Worm (Caenorhabditis elegans): ENCODE data around the gene marc-5.

Gene marc-5

ce11 chrII:12350737-12351275, 28.5 kb downstream of the marc-5 start:
- TF ChIP-seq zim-3 (tag; optimal IDR thresholded peaks at IDR 0.05): no peak
- TF ChIP-seq nhr-90 (tag; optimal IDR thresholded peaks at IDR 0.05): no peak
- no peak for TF ChIP-seq F37B4.10 (GFP tag; IDR thresholded peaks at IDR 0.05)
- no peak for TF ChIP-seq pbrm-1 (GFP tag; IDR thresholded peaks at IDR 0.05)
- no peak for TF ChIP-seq D2030.7 (GFP tag; IDR thresholded peaks at IDR 0.05)
- TF ChIP-seq F10E7.11 (tag; optimal IDR thresholded peaks at IDR 0.05): no peak
- TF ChIP-seq nfyb-1 (GFP tag; IDR thresholded peaks at IDR 0.05): no peak
- TF ChIP-seq ama-1 (optimal IDR thresholded peaks at IDR 0.05): no peak
- no peak for TF ChIP-seq ama-1 (GFP tag; optimal IDR thresholded peaks at IDR 0.05)
- TF ChIP-seq bed-2 (GFP tag; IDR thresholded peaks at IDR 0.05): no peak
- no peak for TF ChIP-seq ceh-100 (GFP tag; IDR thresholded peaks at IDR 0.05)

- TF ChIP-seq ztf-6 (GFP tag; IDR thresholded peaks at IDR 0.05) (no peak), ztf-26 (tag; optimal IDR thresholded peaks at IDR 0.05) (no peak), nfyb-1 (GFP tag; IDR thresholded peaks at IDR 0.05) (no peak), madf-8 (GFP tag; conservative IDR thresholded peaks at IDR 0.05) (no peak), cebp-1 (GFP tag; IDR thresholded peaks at IDR 0.05) (no peak), cebp-1 (tag; optimal IDR thresholded peaks at IDR 0.05) (peak; percentile 4), nhr-80 (tag; optimal IDR thresholded peaks at IDR 0.05) (peak; percentile 45), sea-2 (GFP tag; IDR thresholded peaks at IDR 0.05) (no peak), nfya-2 (GFP tag; IDR thresholded peaks at IDR 0.05) (no peak), C06A6.2 (GFP tag; conservative IDR thresholded peaks at IDR 0.05) (no peak), lsl-1 (GFP tag; optimal IDR thresholded peaks at IDR 0.05) (no peak), repo-1 (tag; optimal IDR thresholded peaks at IDR 0.05) (no peak), mel-28 (tag; optimal IDR thresholded peaks at IDR 0.05; ENCODE audit: borderline replicate concordance) (no peak), nhr-120 (GFP tag; IDR thresholded peaks at IDR 0.05) (no peak), ceh-100 (GFP tag; IDR thresholded peaks at IDR 0.05) (no peak), aptf-3 (GFP tag; IDR thresholded peaks at IDR 0.05) (no peak)
These were observed 29.5 kb downstream of the marc-5 start for ce11 chrII:12349866-12350265.

ce11 chrII:12348957-12349356, 30.4 kb downstream of the marc-5 start:
- no peak for TF ChIP-seq unc-130 (GFP tag; optimal IDR thresholded peaks at IDR 0.05)
- no peak for TF ChIP-seq madf-8 (GFP tag; conservative IDR thresholded peaks at IDR 0.05)
- TF ChIP-seq F52B5.7 (tag; optimal IDR thresholded peaks at IDR 0.05): no peak
- TF ChIP-seq hmg-1.2 (GFP tag; IDR thresholded peaks at IDR 0.05): peak; percentile 72
- TF ChIP-seq somi-1 (GFP tag; optimal IDR thresholded peaks at IDR 0.05): no peak
- no peak for TF ChIP-seq mcd-1 (GFP tag; IDR thresholded peaks at IDR 0.05)
- TF ChIP-seq mel-28 (tag; optimal IDR thresholded peaks at IDR 0.05; ENCODE audit: borderline replicate concordance): no peak

- TF ChIP-seq lsl-1 (GFP tag; optimal IDR thresholded peaks at IDR 0.05) (no peak), cebp-1 (GFP tag; IDR thresholded peaks at IDR 0.05) (no peak), cebp-1 (tag; optimal IDR thresholded peaks at IDR 0.05) (no peak), F49E8.2 (tag; optimal IDR thresholded peaks at IDR 0.05; ENCODE audit: insufficient read depth) (no peak), egrh-3 (GFP tag; IDR thresholded peaks at IDR 0.05) (no peak), ets-4 (GFP tag; optimal IDR thresholded peaks at IDR 0.05) (no peak), bed-1 (GFP tag; IDR thresholded peaks at IDR 0.05) (no peak), ceh-79 (tag; optimal IDR thresholded peaks at IDR 0.05) (no peak), rec-8 (tag; optimal IDR thresholded peaks at IDR 0.05) (no peak), ekl-4 (GFP tag; IDR thresholded peaks at IDR 0.05) (no peak), madf-3 (GFP tag; IDR thresholded peaks at IDR 0.05) (no peak), Y56A3A.18 (GFP tag; IDR thresholded peaks at IDR 0.05) (no peak), Y53G8AR.9 (GFP tag; conservative IDR thresholded peaks at IDR 0.05) (no peak), nhr-80 (tag; optimal IDR thresholded peaks at IDR 0.05) (no peak), madf-10 (tag; optimal IDR thresholded peaks at IDR 0.05) (no peak), mxl-1 (tag; optimal IDR thresholded peaks at IDR 0.05) (no peak), rpc-1 (optimal IDR thresholded peaks at IDR 0.05) (no peak), rpc-1 (tag; optimal IDR thresholded peaks at IDR 0.05) (no peak)
These were observed 32.9 kb downstream of the marc-5 start for ce11 chrII:12346289-12346989.

Data from whole organism, young adult.